Worm (Caenorhabditis elegans) whole organism, late embryonic: ENCODE results near the gene ndua-1.
A peak's percentile ranks its signal among the peaks of the same experiment; 100 is the strongest.

ENCODE experiments used
- C38D4.7 ChIP-seq: fragments of 200-800 bp; sonication (Bioruptor generic); optimal IDR thresholded peaks from 2 replicates; lab custom pipeline; 2018; ENCODE audit warnings: mild to moderate bottlenecking, missing genetic modification characterization, moderate library complexity, missing compliant biosample characterization
- F13H6.1 ChIP-seq: sonication (generic microtip); optimal IDR thresholded peaks from 2 replicates; lab custom pipeline; 2016; ENCODE audit warnings: missing genetic modification characterization, missing compliant biosample characterization
- K02D7.2 ChIP-seq: sonication (generic microtip); optimal IDR thresholded peaks from 2 replicates; lab custom pipeline; 2017; ENCODE audit warnings: mild to moderate bottlenecking, missing genetic modification characterization, missing compliant biosample characterization
- K09A11.1 ChIP-seq: sonication (generic microtip); optimal IDR thresholded peaks from 2 replicates; lab custom pipeline; 2017; ENCODE audit warnings: antibody characterized with exemption, mild to moderate bottlenecking, missing genetic modification characterization, missing compliant biosample characterization; ENCODE audit not compliant: insufficient read depth
- T23F11.4 ChIP-seq: fragments of 200-800 bp; sonication (Bioruptor generic); optimal IDR thresholded peaks from 2 replicates; lab custom pipeline; 2018; ENCODE audit warnings: mild to moderate bottlenecking, missing genetic modification characterization, missing compliant biosample characterization
- ahr-1 ChIP-seq: sonication (generic microtip); optimal IDR thresholded peaks from 2 replicates; lab custom pipeline; 2016; ENCODE audit warnings: missing genetic modification characterization, missing compliant biosample characterization
- ceh-18 ChIP-seq: sonication (generic microtip); optimal IDR thresholded peaks from 2 replicates; lab custom pipeline; 2016; ENCODE audit warnings: missing genetic modification characterization, missing compliant biosample characterization
- ceh-22 ChIP-seq: sonication (generic microtip); optimal IDR thresholded peaks from 2 replicates; lab custom pipeline; 2017; ENCODE audit warnings: missing biosample characterization, missing genetic modification characterization
- ceh-31 ChIP-seq: sonication (generic microtip); optimal IDR thresholded peaks from 2 replicates; lab custom pipeline; 2016; ENCODE audit warnings: missing genetic modification characterization, missing compliant biosample characterization
- ceh-34 ChIP-seq: sonication (generic microtip); optimal IDR thresholded peaks from 2 replicates; lab custom pipeline; 2016; ENCODE audit warnings: mild to moderate bottlenecking, missing genetic modification characterization, missing compliant biosample characterization
- ceh-45 ChIP-seq: fragments of 200-800 bp; sonication (Bioruptor generic); IDR thresholded peaks from 2 replicates; pipeline ENCODE4 v1.3.6; 2022; ENCODE audit warnings: missing genetic modification reagents, missing genetic modification characterization, missing compliant biosample characterization
- ceh-48 ChIP-seq: sonication (generic microtip); optimal IDR thresholded peaks from 2 replicates; lab custom pipeline; 2016; ENCODE audit warnings: missing genetic modification characterization, inconsistent platforms, missing compliant biosample characterization
- ceh-6 ChIP-seq: fragments of 200-800 bp; sonication (Bioruptor generic); optimal IDR thresholded peaks from 2 replicates; lab custom pipeline; 2018; ENCODE audit warnings: mild to moderate bottlenecking, missing genetic modification characterization, missing compliant biosample characterization
- che-1 ChIP-seq: sonication (generic microtip); optimal IDR thresholded peaks from 2 replicates; lab custom pipeline; 2016; ENCODE audit warnings: mild to moderate bottlenecking, missing genetic modification characterization, missing compliant biosample characterization
- dmd-4 ChIP-seq: sonication (generic microtip); optimal IDR thresholded peaks from 2 replicates; lab custom pipeline; 2016; ENCODE audit warnings: borderline replicate concordance, missing genetic modification characterization, missing compliant biosample characterization
- dve-1 ChIP-seq: sonication (generic microtip); optimal IDR thresholded peaks from 2 replicates; lab custom pipeline; 2017; ENCODE audit warnings: antibody characterized with exemption, mild to moderate bottlenecking, missing genetic modification characterization, missing compliant biosample characterization
- elt-2 ChIP-seq: sonication (generic microtip); optimal IDR thresholded peaks from 2 replicates; lab custom pipeline; 2016; ENCODE audit warnings: missing genetic modification reagents, missing genetic modification characterization, missing compliant biosample characterization
- ets-4 ChIP-seq: sonication (generic microtip); optimal IDR thresholded peaks from 2 replicates; lab custom pipeline; 2016; ENCODE audit warnings: missing genetic modification characterization, missing compliant biosample characterization
- eyg-1 ChIP-seq: sonication (generic microtip); optimal IDR thresholded peaks from 2 replicates; lab custom pipeline; 2016; ENCODE audit warnings: missing genotype, missing genetic modification characterization, missing compliant biosample characterization
- fax-1 ChIP-seq: sonication (generic microtip); optimal IDR thresholded peaks from 2 replicates; lab custom pipeline; 2016; ENCODE audit warnings: missing genotype, missing genetic modification characterization, missing compliant biosample characterization
- fkh-10 ChIP-seq: fragments of 150-350 bp; optimal IDR thresholded peaks from 2 replicates; lab custom pipeline; 2014; ENCODE audit warnings: missing biosample characterization, missing genetic modification reagents, missing genetic modification characterization
- fkh-6 ChIP-seq: sonication (generic microtip); optimal IDR thresholded peaks from 2 replicates; lab custom pipeline; 2016; ENCODE audit warnings: missing genetic modification characterization, missing compliant biosample characterization
- gmeb-2 ChIP-seq: sonication (generic microtip); optimal IDR thresholded peaks from 2 replicates; lab custom pipeline; 2016; ENCODE audit warnings: missing genetic modification characterization, inconsistent platforms, missing compliant biosample characterization
- hlh-13 ChIP-seq: fragments of 200-800 bp; sonication (Bioruptor generic); optimal IDR thresholded peaks from 2 replicates; lab custom pipeline; 2018; ENCODE audit warnings: mild to moderate bottlenecking, missing genetic modification characterization, missing compliant biosample characterization
- hlh-30 ChIP-seq: sonication (generic microtip); optimal IDR thresholded peaks from 2 replicates; lab custom pipeline; 2017; ENCODE audit warnings: antibody characterized with exemption, missing genetic modification characterization, missing compliant biosample characterization; ENCODE audit not compliant: insufficient read depth
- hlh-6 ChIP-seq: sonication (generic microtip); optimal IDR thresholded peaks from 2 replicates; lab custom pipeline; 2016; ENCODE audit warnings: missing genotype, missing genetic modification characterization, missing compliant biosample characterization
- hlh-8 ChIP-seq: sonication (generic microtip); optimal IDR thresholded peaks from 2 replicates; lab custom pipeline; 2016; ENCODE audit warnings: missing genotype, missing genetic modification characterization, missing compliant biosample characterization
- lim-6 ChIP-seq: sonication (generic microtip); optimal IDR thresholded peaks from 2 replicates; lab custom pipeline; 2016; ENCODE audit warnings: missing genetic modification characterization, missing compliant biosample characterization
- madf-2 ChIP-seq: sonication (generic microtip); optimal IDR thresholded peaks from 2 replicates; lab custom pipeline; 2017; ENCODE audit warnings: missing genetic modification characterization, missing compliant biosample characterization
- nfya-1 ChIP-seq: sonication (generic microtip); optimal IDR thresholded peaks from 2 replicates; lab custom pipeline; 2017; ENCODE audit warnings: missing genetic modification characterization, mild to moderate bottlenecking, missing compliant biosample characterization, antibody characterized with exemption, moderate library complexity
- nhr-11 ChIP-seq: fragments of 150-350 bp; optimal IDR thresholded peaks from 2 replicates; lab custom pipeline; 2014; ENCODE audit warnings: missing biosample characterization, missing genetic modification characterization
- npax-4 ChIP-seq: sonication (generic microtip); optimal IDR thresholded peaks from 2 replicates; lab custom pipeline; 2016; ENCODE audit warnings: missing genetic modification characterization, missing compliant biosample characterization
- odd-2 ChIP-seq: sonication (generic microtip); optimal IDR thresholded peaks from 2 replicates; lab custom pipeline; 2017; ENCODE audit warnings: antibody characterized with exemption, mild to moderate bottlenecking, missing genetic modification characterization, missing compliant biosample characterization
- pax-1 ChIP-seq: fragments of 150-350 bp; optimal IDR thresholded peaks from 2 replicates; lab custom pipeline; 2014; ENCODE audit warnings: missing biosample characterization, missing genetic modification characterization
- pha-2 ChIP-seq: sonication (generic microtip); optimal IDR thresholded peaks from 2 replicates; lab custom pipeline; 2017; ENCODE audit warnings: mild to moderate bottlenecking, missing genetic modification characterization, missing compliant biosample characterization
- pha-4 ChIP-seq: fragments of 150-350 bp; optimal IDR thresholded peaks from 2 replicates; lab custom pipeline; 2018; ENCODE audit warnings: missing biosample characterization, missing genetic modification reagents, missing genetic modification characterization
- ref-2 ChIP-seq: sonication (generic microtip); optimal IDR thresholded peaks from 2 replicates; lab custom pipeline; 2016; ENCODE audit warnings: missing genetic modification characterization, missing compliant biosample characterization
- rnt-1 ChIP-seq: sonication (generic microtip); optimal IDR thresholded peaks from 2 replicates; lab custom pipeline; 2016; ENCODE audit warnings: missing genetic modification characterization, missing compliant biosample characterization
- sox-2 ChIP-seq: fragments of 200-800 bp; sonication (Bioruptor generic); IDR thresholded peaks from 2 replicates; pipeline ENCODE4 v1.3.6; 2022; ENCODE audit warnings: missing genetic modification reagents, missing genetic modification characterization, missing compliant biosample characterization
- sox-4 ChIP-seq: sonication (generic microtip); optimal IDR thresholded peaks from 2 replicates; lab custom pipeline; 2017; ENCODE audit warnings: mild to moderate bottlenecking, missing genetic modification characterization, inconsistent platforms, missing compliant biosample characterization
- syd-9 ChIP-seq: sonication (generic microtip); optimal IDR thresholded peaks from 2 replicates; lab custom pipeline; 2016; ENCODE audit warnings: mild to moderate bottlenecking, missing genetic modification characterization, moderate library complexity, missing compliant biosample characterization
- tbx-2 ChIP-seq: sonication (generic microtip); optimal IDR thresholded peaks from 2 replicates; lab custom pipeline; 2016; ENCODE audit warnings: missing genetic modification characterization, missing compliant biosample characterization
- tbx-7 ChIP-seq: sonication (generic microtip); optimal IDR thresholded peaks from 2 replicates; lab custom pipeline; 2016; ENCODE audit warnings: missing genotype, missing genetic modification characterization, missing compliant biosample characterization
- ttx-3 ChIP-seq: sonication (generic microtip); optimal IDR thresholded peaks from 2 replicates; lab custom pipeline; 2016; ENCODE audit warnings: missing genetic modification reagents, missing genetic modification characterization, missing compliant biosample characterization
- unc-42 ChIP-seq: sonication (generic microtip); optimal IDR thresholded peaks from 2 replicates; lab custom pipeline; 2016; ENCODE audit warnings: missing genotype, missing genetic modification characterization, missing compliant biosample characterization
- unc-55 ChIP-seq: sonication (generic microtip); optimal IDR thresholded peaks from 2 replicates; lab custom pipeline; 2017; ENCODE audit warnings: missing biosample characterization, missing genetic modification reagents, missing genetic modification characterization
- unc-86 ChIP-seq: sonication (generic microtip); optimal IDR thresholded peaks from 2 replicates; lab custom pipeline; 2016; ENCODE audit warnings: missing genetic modification characterization, missing compliant biosample characterization
- ztf-16 ChIP-seq: sonication (generic microtip); optimal IDR thresholded peaks from 2 replicates; lab custom pipeline; 2017; ENCODE audit warnings: missing genetic modification characterization, missing compliant biosample characterization

The ndua-1 gene

DNA sequence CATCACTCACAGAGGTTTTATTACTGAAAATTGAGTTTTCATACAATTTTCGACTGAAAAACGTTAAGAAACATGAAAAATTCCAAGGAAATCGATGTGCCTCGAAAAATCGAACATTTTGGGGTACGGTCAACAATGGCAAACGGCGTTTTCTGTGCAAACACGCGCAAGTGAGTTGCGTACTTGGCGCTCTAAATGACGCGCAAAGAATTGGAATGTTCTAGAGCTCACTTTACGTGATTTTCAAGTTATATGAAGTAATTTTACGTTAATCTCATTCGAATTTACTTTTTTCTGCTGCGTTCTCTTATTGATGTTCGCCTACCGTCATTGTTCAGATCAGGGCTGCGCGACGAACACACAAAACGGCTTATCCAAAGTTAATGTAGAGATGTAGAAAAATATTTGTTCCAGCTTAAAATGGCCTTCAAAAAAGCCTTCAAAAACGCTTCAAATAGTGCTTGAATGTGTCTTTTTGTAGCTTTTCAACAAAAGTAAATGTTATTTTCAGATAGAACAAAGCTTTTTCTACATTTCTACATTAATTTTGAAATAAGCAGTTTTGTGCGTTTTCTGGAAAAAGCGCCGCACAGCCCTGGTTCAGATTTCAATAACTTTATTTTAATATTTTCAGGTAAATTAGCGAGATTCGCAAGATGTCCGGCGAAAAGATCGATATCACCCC lies 6.0 kb downstream of the ndua-1 start, which contains the start of the genes F31D4.2 and fkb-6:
TSS of gene F31D4.2 (minus strand) at position 23 of the 685 bp plus-strand sequence.
TSS of gene fkb-6 (plus strand) at position 635 of the 685 bp plus-strand sequence.
- no peak for TF ChIP-seq pha-4 (tag; lab: Kevin White, UChicago)
- TF ChIP-seq sox-4 (tag; lab: Kevin White, UChicago), result no peak
- peak; percentile 9 for TF ChIP-seq ceh-31 (tag; lab: Kevin White, UChicago)
- TF ChIP-seq K09A11.1 (tag; lab: Kevin White, UChicago), result no peak
- TF ChIP-seq unc-55 (GFP tag; lab: Kevin White, UChicago), result peak; percentile 63
- no peak for TF ChIP-seq fkh-10
- no peak for TF ChIP-seq nhr-11 (tag; lab: Kevin White, UChicago)
- TF ChIP-seq dmd-4 (tag; lab: Kevin White, UChicago), result no peak
- peak; percentile 89 for TF ChIP-seq ceh-48 (tag; lab: Kevin White, UChicago)
- TF ChIP-seq gmeb-2 (tag; lab: Kevin White, UChicago), result no peak
- TF ChIP-seq ceh-34 (tag; lab: Kevin White, UChicago), result peak; percentile 27
- TF ChIP-seq dve-1, result peak; percentile 42
- peak; percentile 1; the same call in 1 of the 2 replicates for TF ChIP-seq sox-2
- no peak for TF ChIP-seq F13H6.1 (tag; lab: Kevin White, UChicago)
- TF ChIP-seq rnt-1 (tag; lab: Kevin White, UChicago), result no peak
- TF ChIP-seq hlh-8 (tag; lab: Kevin White, UChicago), result no peak
- TF ChIP-seq C38D4.7, result no peak
- TF ChIP-seq ref-2, result no peak
- no peak for TF ChIP-seq ceh-6 (GFP tag; lab: Kevin White, UChicago)
- peak; percentile 81 for TF ChIP-seq nfya-1 (tag; lab: Kevin White, UChicago)
- no peak for TF ChIP-seq syd-9 (tag; lab: Kevin White, UChicago)
- no peak for TF ChIP-seq ceh-45 (GFP tag; lab: Robert Waterston, UW)
- peak; percentile 3 for TF ChIP-seq unc-86 (tag; lab: Kevin White, UChicago)
- peak; percentile 37 for TF ChIP-seq unc-42 (tag; lab: Kevin White, UChicago)
- no peak for TF ChIP-seq ceh-18 (tag; lab: Kevin White, UChicago)
- TF ChIP-seq tbx-7 (tag; lab: Kevin White, UChicago), result no peak
- TF ChIP-seq ztf-16, result no peak
- no peak for TF ChIP-seq hlh-6
- no peak for TF ChIP-seq ttx-3
- no peak for TF ChIP-seq npax-4 (tag; lab: Kevin White, UChicago)
- no peak for TF ChIP-seq T23F11.4 (GFP tag; lab: Kevin White, UChicago)
- TF ChIP-seq ets-4 (tag; lab: Kevin White, UChicago), result no peak
- peak; percentile 53 for TF ChIP-seq tbx-2 (tag; lab: Kevin White, UChicago)
- peak; percentile 4 for TF ChIP-seq pha-2
- no peak for TF ChIP-seq lim-6 (tag; lab: Kevin White, UChicago)
- TF ChIP-seq fkh-6 (tag; lab: Kevin White, UChicago), result no peak
- no peak for TF ChIP-seq odd-2
- no peak for TF ChIP-seq che-1
- no peak for TF ChIP-seq eyg-1 (tag; lab: Kevin White, UChicago)
- TF ChIP-seq fax-1 (tag; lab: Kevin White, UChicago), result no peak
- TF ChIP-seq madf-2 (tag; lab: Kevin White, UChicago), result no peak
- no peak for TF ChIP-seq hlh-13 (GFP tag; lab: Kevin White, UChicago)
- no peak for TF ChIP-seq K02D7.2
- TF ChIP-seq ahr-1 (tag; lab: Kevin White, UChicago), result no peak
- no peak for TF ChIP-seq ceh-22 (tag; lab: Kevin White, UChicago)
- TF ChIP-seq elt-2 (tag; lab: Kevin White, UChicago), result no peak
- peak; percentile 8 for TF ChIP-seq pax-1 (tag; lab: Kevin White, UChicago)
- peak; percentile 22 for TF ChIP-seq hlh-30 (tag; lab: Kevin White, UChicago)
- TF ChIP-seq, all 69 proteins: peak for 13
